Fruit fly (Drosophila melanogaster): ENCODE results near the gene Adh.

Gene Adh

dm6 chr2L:14599058-14599789 is 16.1 kb upstream of the Adh start:
- TF ChIP-seq CG8159 (tag; optimal IDR thresholded peaks at IDR 0.05) (no peak), CG32121 (GFP tag; IDR thresholded peaks at IDR 0.05) (peak; percentile 27; the same call in 1 of the 2 replicates), CG17806 (tag; optimal IDR thresholded peaks at IDR 0.05) (no peak), EcR (GFP tag; optimal IDR thresholded peaks at IDR 0.05) (peak; percentile 19), CG4496 (GFP tag; IDR thresholded peaks at IDR 0.05) (no peak; the same call in 2 of the 3 replicates)

- no peak for TF ChIP-seq CG13204 (GFP tag; optimal IDR thresholded peaks at IDR 0.05)
- no peak for TF ChIP-seq CG15710 (tag; optimal IDR thresholded peaks at IDR 0.05)
- 0 out of 3 replicates have a peak, but pooled peaks have one; percentile 30 for TF ChIP-seq CG4496 (GFP tag; IDR thresholded peaks at IDR 0.05)
- TF ChIP-seq CG9948 (tag; optimal IDR thresholded peaks at IDR 0.05) = no peak
- TF ChIP-seq D1 (tag; optimal IDR thresholded peaks at IDR 0.05) = no peak
- no peak for TF ChIP-seq CG32121 (GFP tag; IDR thresholded peaks at IDR 0.05)
- TF ChIP-seq rn (GFP tag; IDR thresholded peaks at IDR 0.05) = no peak
- peak; percentile 34 for TF ChIP-seq Snoo (tag; optimal IDR thresholded peaks at IDR 0.05)
- no peak for TF ChIP-seq Pif1A (GFP tag; optimal IDR thresholded peaks at IDR 0.05)
- no peak for TF ChIP-seq CG8159 (tag; optimal IDR thresholded peaks at IDR 0.05)
- TF ChIP-seq Pif1B (GFP tag; optimal IDR thresholded peaks at IDR 0.05) = no peak
- no peak for TF ChIP-seq CG34367 (tag; optimal IDR thresholded peaks at IDR 0.05)
- TF ChIP-seq EcR (GFP tag; optimal IDR thresholded peaks at IDR 0.05) = peak; percentile 93
Observed at dm6 chr2L:14606112-14606511, 9.2 kb upstream of the Adh start.

- TF ChIP-seq rn (GFP tag; IDR thresholded peaks at IDR 0.05) (no peak), CG4496 (GFP tag; IDR thresholded peaks at IDR 0.05) (no peak), EcR (GFP tag; optimal IDR thresholded peaks at IDR 0.05) (no peak), Pif1A (GFP tag; optimal IDR thresholded peaks at IDR 0.05) (no peak), fd96Ca (GFP tag; IDR thresholded peaks at IDR 0.05) (no peak)
Observed at dm6 chr2L:14611358-14612037, 3.9 kb upstream of the Adh start.

dm6 chr2L:14612998-14613955 is 2.1 kb upstream of the Adh start:
- TF ChIP-seq CG9948 (tag; optimal IDR thresholded peaks at IDR 0.05) (peak; percentile 59), CG4496 (GFP tag; IDR thresholded peaks at IDR 0.05) (peak; percentile 52; the same call in 1 of the 3 replicates), CG8159 (tag; optimal IDR thresholded peaks at IDR 0.05) (peak; percentile 55), CG14655 (GFP tag; optimal IDR thresholded peaks at IDR 0.05) (peak; percentile 63), CG10348 (GFP tag; IDR thresholded peaks at IDR 0.05) (no peak), Pif1A (GFP tag; optimal IDR thresholded peaks at IDR 0.05) (peak; percentile 11), CG15710 (tag; optimal IDR thresholded peaks at IDR 0.05) (peak; percentile 30), CG17806 (tag; optimal IDR thresholded peaks at IDR 0.05) (peak; percentile 51), Ets98B (GFP tag; IDR thresholded peaks at IDR 0.05) (no peak), CG12605 (GFP tag; IDR thresholded peaks at IDR 0.05) (0 out of 2 replicates have a peak, but pooled peaks have one; percentile 13), gl (tag; optimal IDR thresholded peaks at IDR 0.05) (no peak), D1 (tag; optimal IDR thresholded peaks at IDR 0.05) (no peak), CG8301 (tag; optimal IDR thresholded peaks at IDR 0.05) (peak; percentile 65), CG32121 (GFP tag; IDR thresholded peaks at IDR 0.05) (peak; percentile 17; the same call in 1 of the 2 replicates)

- TF ChIP-seq CG8301 (tag; optimal IDR thresholded peaks at IDR 0.05) (peak; percentile 25), CG8159 (tag; optimal IDR thresholded peaks at IDR 0.05) (peak; percentile 56), fd96Ca (GFP tag; IDR thresholded peaks at IDR 0.05) (no peak), Pif1A (GFP tag; optimal IDR thresholded peaks at IDR 0.05) (no peak), CG15710 (tag; optimal IDR thresholded peaks at IDR 0.05) (peak; percentile 46), CG9948 (tag; optimal IDR thresholded peaks at IDR 0.05) (no peak), CG17806 (tag; optimal IDR thresholded peaks at IDR 0.05) (peak; percentile 6)
Observed at dm6 chr2L:14614444-14614843, 908 bp upstream of the Adh start.

dm6 chr2L:14615749-14616348 is 497 bp downstream of the Adh start:
- TF ChIP-seq gl (tag; optimal IDR thresholded peaks at IDR 0.05) (no peak), CG34367 (tag; optimal IDR thresholded peaks at IDR 0.05) (no peak), D1 (tag; optimal IDR thresholded peaks at IDR 0.05) (no peak), CG12605 (GFP tag; IDR thresholded peaks at IDR 0.05) (no peak), CG32121 (GFP tag; IDR thresholded peaks at IDR 0.05) (no peak), CG17806 (tag; optimal IDR thresholded peaks at IDR 0.05) (no peak), CG4496 (GFP tag; IDR thresholded peaks at IDR 0.05) (no peak), Pif1A (GFP tag; optimal IDR thresholded peaks at IDR 0.05) (no peak), CG14655 (GFP tag; optimal IDR thresholded peaks at IDR 0.05) (no peak), CG15710 (tag; optimal IDR thresholded peaks at IDR 0.05) (no peak), rn (GFP tag; IDR thresholded peaks at IDR 0.05) (no peak), CG9948 (tag; optimal IDR thresholded peaks at IDR 0.05) (no peak)

Measured in whole organism, pupa.